Worm (Caenorhabditis elegans): ENCODE results near the gene cgr-1.

The cgr-1 gene

DNA sequence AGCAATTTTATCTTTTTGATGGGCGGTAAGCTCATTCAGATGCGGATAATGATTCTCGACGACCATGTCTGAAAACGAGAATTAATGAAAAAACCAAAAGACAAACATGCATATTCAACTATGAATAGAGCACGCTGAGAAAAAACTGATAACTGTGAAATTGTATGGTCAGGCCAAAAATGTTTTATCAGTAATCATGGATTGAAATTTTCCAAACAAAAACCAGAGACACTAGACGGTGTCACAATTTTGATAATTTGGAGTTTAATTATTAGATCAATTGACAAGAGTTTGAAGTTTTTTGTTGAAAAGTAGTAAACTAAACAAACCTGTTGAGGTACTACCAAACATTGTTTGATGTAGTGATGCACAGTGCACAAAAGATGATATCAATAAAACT lies at the start of gene cgr-1:
Gene cgr-1 (minus strand): TSS at position 68 of the 400 bp plus-strand sequence.
- TF ChIP-seq ets-7 (tag; optimal IDR thresholded peaks at IDR 0.05) = no peak
- no peak for TF ChIP-seq B0310.2 (tag; optimal IDR thresholded peaks at IDR 0.05)
- TF ChIP-seq hnd-1 (tag; optimal IDR thresholded peaks at IDR 0.05) = no peak
- no peak for TF ChIP-seq ceh-13 (GFP tag; optimal IDR thresholded peaks at IDR 0.05)
- no peak for TF ChIP-seq flt-1 (GFP tag; IDR thresholded peaks at IDR 0.05)
- no peak for TF ChIP-seq tbx-11 (GFP tag; IDR thresholded peaks at IDR 0.05)
- no peak for TF ChIP-seq tbx-37 (GFP tag; conservative IDR thresholded peaks at IDR 0.05)
- TF ChIP-seq hmg-4 (GFP tag; optimal IDR thresholded peaks at IDR 0.05) = no peak
- no peak for TF ChIP-seq scrt-1 (GFP tag; IDR thresholded peaks at IDR 0.05)
- TF ChIP-seq ceh-36 (tag; optimal IDR thresholded peaks at IDR 0.05) = no peak
- TF ChIP-seq ama-1 (optimal IDR thresholded peaks at IDR 0.05) = no peak
- no peak for TF ChIP-seq F13C5.2 (tag; optimal IDR thresholded peaks at IDR 0.05)
- TF ChIP-seq hmbx-1 (tag; optimal IDR thresholded peaks at IDR 0.05) = no peak
- no peak for TF ChIP-seq aly-1 (tag; optimal IDR thresholded peaks at IDR 0.05)
- no peak for TF ChIP-seq pes-1 (GFP tag; IDR thresholded peaks at IDR 0.05)
- TF ChIP-seq sea-1 (GFP tag; conservative IDR thresholded peaks at IDR 0.05) = no peak
- TF ChIP-seq tra-4 (tag; optimal IDR thresholded peaks at IDR 0.05) = no peak

DNA sequence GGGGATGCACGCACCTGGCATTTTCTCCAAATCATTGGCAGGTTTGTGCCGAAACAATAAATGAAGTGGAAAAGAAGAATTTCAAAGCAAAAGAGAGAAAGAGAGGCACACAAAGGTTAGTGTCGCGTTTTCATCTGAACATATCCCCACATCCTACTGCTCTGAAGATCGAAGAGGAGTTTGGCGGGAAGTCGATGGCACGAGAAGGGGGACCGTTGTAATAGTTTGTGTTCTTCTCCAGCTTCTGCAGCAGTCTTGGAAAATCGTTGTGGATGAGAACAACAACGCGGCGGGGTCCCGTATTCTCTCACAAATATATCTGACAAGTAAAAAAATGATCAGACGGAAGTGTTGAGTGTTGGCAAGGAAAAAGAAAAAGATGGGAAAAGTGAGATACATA lies 45.7 kb upstream of the cgr-1 start:
- TF ChIP-seq ets-7 (tag; optimal IDR thresholded peaks at IDR 0.05) = no peak
- no peak for TF ChIP-seq tbx-37 (GFP tag; conservative IDR thresholded peaks at IDR 0.05)
- TF ChIP-seq hmg-4 (GFP tag; optimal IDR thresholded peaks at IDR 0.05) = no peak
- TF ChIP-seq B0310.2 (tag; optimal IDR thresholded peaks at IDR 0.05) = no peak
- TF ChIP-seq aly-1 (tag; optimal IDR thresholded peaks at IDR 0.05) = no peak
- TF ChIP-seq ama-1 (optimal IDR thresholded peaks at IDR 0.05) = no peak
- no peak for TF ChIP-seq scrt-1 (GFP tag; IDR thresholded peaks at IDR 0.05)
- TF ChIP-seq tra-4 (tag; optimal IDR thresholded peaks at IDR 0.05) = no peak

ce11 chrX:3644796-3645195 lies 44.5 kb upstream of the cgr-1 start, which contains the start of gene tmem-24:
Gene tmem-24, minus strand, starts transcription at chrX:3644896.
- TF ChIP-seq ama-1 (optimal IDR thresholded peaks at IDR 0.05) (no peak), hnd-1 (tag; optimal IDR thresholded peaks at IDR 0.05) (no peak), flt-1 (GFP tag; IDR thresholded peaks at IDR 0.05) (no peak), pes-1 (GFP tag; IDR thresholded peaks at IDR 0.05) (no peak), hmg-4 (GFP tag; optimal IDR thresholded peaks at IDR 0.05) (no peak), aly-1 (tag; optimal IDR thresholded peaks at IDR 0.05) (no peak), ceh-13 (GFP tag; optimal IDR thresholded peaks at IDR 0.05) (no peak), ceh-36 (tag; optimal IDR thresholded peaks at IDR 0.05) (no peak), tbx-37 (GFP tag; conservative IDR thresholded peaks at IDR 0.05) (no peak), ets-7 (tag; optimal IDR thresholded peaks at IDR 0.05) (no peak), scrt-1 (GFP tag; IDR thresholded peaks at IDR 0.05) (no peak)

ce11 chrX:3634782-3635181 lies 34.5 kb upstream of the cgr-1 start:
- TF ChIP-seq ceh-13 (GFP tag; optimal IDR thresholded peaks at IDR 0.05) (no peak), ama-1 (optimal IDR thresholded peaks at IDR 0.05) (no peak), tbx-11 (GFP tag; IDR thresholded peaks at IDR 0.05) (no peak), B0310.2 (tag; optimal IDR thresholded peaks at IDR 0.05) (no peak), scrt-1 (GFP tag; IDR thresholded peaks at IDR 0.05) (no peak), hnd-1 (tag; optimal IDR thresholded peaks at IDR 0.05) (no peak), flt-1 (GFP tag; IDR thresholded peaks at IDR 0.05) (no peak), aly-1 (tag; optimal IDR thresholded peaks at IDR 0.05) (no peak), tra-4 (tag; optimal IDR thresholded peaks at IDR 0.05) (no peak), tbx-37 (GFP tag; conservative IDR thresholded peaks at IDR 0.05) (no peak), hmbx-1 (tag; optimal IDR thresholded peaks at IDR 0.05) (no peak), ets-7 (tag; optimal IDR thresholded peaks at IDR 0.05) (no peak), sea-1 (GFP tag; conservative IDR thresholded peaks at IDR 0.05) (no peak), ceh-36 (tag; optimal IDR thresholded peaks at IDR 0.05) (no peak), F13C5.2 (tag; optimal IDR thresholded peaks at IDR 0.05) (no peak), pes-1 (GFP tag; IDR thresholded peaks at IDR 0.05) (no peak), hmg-4 (GFP tag; optimal IDR thresholded peaks at IDR 0.05) (no peak)

ce11 chrX:3633654-3634053 lies 33.4 kb upstream of the cgr-1 start, which contains the start of gene gst-11:
Gene gst-11, minus strand, starts transcription at chrX:3633754.
- no peak for TF ChIP-seq F13C5.2 (tag; optimal IDR thresholded peaks at IDR 0.05)
- no peak for TF ChIP-seq hmbx-1 (tag; optimal IDR thresholded peaks at IDR 0.05)
- no peak for TF ChIP-seq pes-1 (GFP tag; IDR thresholded peaks at IDR 0.05)
- TF ChIP-seq hmg-4 (GFP tag; optimal IDR thresholded peaks at IDR 0.05) = no peak
- no peak for TF ChIP-seq ceh-13 (GFP tag; optimal IDR thresholded peaks at IDR 0.05)
- TF ChIP-seq hnd-1 (tag; optimal IDR thresholded peaks at IDR 0.05) = no peak
- TF ChIP-seq sea-1 (GFP tag; conservative IDR thresholded peaks at IDR 0.05) = no peak
- no peak for TF ChIP-seq tra-4 (tag; optimal IDR thresholded peaks at IDR 0.05)
- TF ChIP-seq ceh-36 (tag; optimal IDR thresholded peaks at IDR 0.05) = no peak
- TF ChIP-seq aly-1 (tag; optimal IDR thresholded peaks at IDR 0.05) = no peak
- TF ChIP-seq tbx-11 (GFP tag; IDR thresholded peaks at IDR 0.05) = no peak
- no peak for TF ChIP-seq scrt-1 (GFP tag; IDR thresholded peaks at IDR 0.05)
- no peak for TF ChIP-seq B0310.2 (tag; optimal IDR thresholded peaks at IDR 0.05)
- no peak for TF ChIP-seq ama-1 (optimal IDR thresholded peaks at IDR 0.05)

DNA sequence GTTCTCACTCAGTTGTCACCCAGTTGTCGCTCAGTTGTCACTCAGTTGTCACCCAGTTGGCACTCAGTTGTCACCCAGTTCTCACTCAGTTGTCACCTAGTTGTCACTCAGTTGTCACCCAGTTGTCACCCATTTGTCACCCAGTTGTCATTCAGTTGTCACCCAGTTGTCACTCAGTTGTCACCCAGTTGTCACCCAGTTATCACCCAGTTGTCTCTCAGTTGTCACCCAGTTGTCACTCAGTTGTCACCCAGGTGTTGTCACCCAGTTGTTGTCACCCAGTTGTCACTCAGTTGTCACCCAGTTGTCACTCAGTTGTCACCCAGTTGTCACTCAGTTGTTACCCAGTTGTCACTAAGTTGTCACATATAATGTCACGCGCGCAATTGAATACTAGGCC lies 31.3 kb upstream of the cgr-1 start:
- TF ChIP-seq sea-1 (GFP tag; conservative IDR thresholded peaks at IDR 0.05) (peak; percentile 72; the same call in 1 of the 2 replicates), ceh-36 (tag; optimal IDR thresholded peaks at IDR 0.05) (no peak), tra-4 (tag; optimal IDR thresholded peaks at IDR 0.05) (no peak), tbx-11 (GFP tag; IDR thresholded peaks at IDR 0.05) (peak; percentile 65), scrt-1 (GFP tag; IDR thresholded peaks at IDR 0.05) (0 out of 2 replicates have a peak, but pooled peaks have one; percentile 60)

DNA sequence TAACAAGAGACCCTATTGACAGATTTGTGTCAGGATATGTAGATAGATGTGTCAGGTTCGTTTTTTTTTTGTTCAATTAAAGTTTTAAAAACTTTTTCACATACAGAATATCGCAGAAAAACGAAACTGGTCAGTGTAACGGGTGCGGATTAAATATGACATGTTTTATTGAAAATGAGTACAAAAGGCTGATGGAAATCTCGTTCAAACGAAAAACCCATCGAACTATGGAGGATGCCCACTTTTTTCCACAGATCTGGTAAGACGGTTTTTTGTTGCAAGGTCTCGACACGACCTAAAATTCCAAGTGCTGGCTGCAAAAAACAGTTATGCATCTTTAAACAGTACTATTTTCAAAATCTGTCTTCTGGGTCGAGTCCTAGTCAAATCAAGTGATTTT lies 29.8 kb upstream of the cgr-1 start:
- no peak for TF ChIP-seq scrt-1 (GFP tag; IDR thresholded peaks at IDR 0.05)
- no peak for TF ChIP-seq hmg-4 (GFP tag; optimal IDR thresholded peaks at IDR 0.05)
- TF ChIP-seq tbx-11 (GFP tag; IDR thresholded peaks at IDR 0.05) = no peak
- TF ChIP-seq pes-1 (GFP tag; IDR thresholded peaks at IDR 0.05) = no peak
- TF ChIP-seq aly-1 (tag; optimal IDR thresholded peaks at IDR 0.05) = no peak
- TF ChIP-seq F13C5.2 (tag; optimal IDR thresholded peaks at IDR 0.05) = no peak
- TF ChIP-seq tra-4 (tag; optimal IDR thresholded peaks at IDR 0.05) = no peak
- TF ChIP-seq ets-7 (tag; optimal IDR thresholded peaks at IDR 0.05) = no peak
- TF ChIP-seq tbx-37 (GFP tag; conservative IDR thresholded peaks at IDR 0.05) = no peak
- TF ChIP-seq hnd-1 (tag; optimal IDR thresholded peaks at IDR 0.05) = no peak
- TF ChIP-seq hmbx-1 (tag; optimal IDR thresholded peaks at IDR 0.05) = no peak
- TF ChIP-seq ceh-36 (tag; optimal IDR thresholded peaks at IDR 0.05) = no peak
- no peak for TF ChIP-seq ceh-13 (GFP tag; optimal IDR thresholded peaks at IDR 0.05)
- no peak for TF ChIP-seq B0310.2 (tag; optimal IDR thresholded peaks at IDR 0.05)
- no peak for TF ChIP-seq ama-1 (optimal IDR thresholded peaks at IDR 0.05)
- no peak for TF ChIP-seq flt-1 (GFP tag; IDR thresholded peaks at IDR 0.05)
- no peak for TF ChIP-seq sea-1 (GFP tag; conservative IDR thresholded peaks at IDR 0.05)

Measured in whole organism, early embryonic.